ENCODE assay signal across 1 fruit fly cellular context in genomic region chr2L:4887382-4888219, dm6.
A peak's percentile ranks its signal among the peaks of the same experiment; 100 is the strongest.
TF ChIP-seq lines count a peak whose summit lies in the region.

No protein-coding gene starts in this region.

TF ChIP-seq in whole organism, embryonic, 481 proteins besides CTCF, POLR2A, EP300 and RAD21 (continued from another document):
- TF ChIP-seq caup (GFP tag; optimal IDR thresholded peaks at IDR 0.05; lab: Kevin White, UChicago; ENCODE audit: severe bottlenecking) = no peak
- TF ChIP-seq Sox100B (GFP tag; optimal IDR thresholded peaks at IDR 0.05; lab: Kevin White, UChicago) = no peak
- TF ChIP-seq Hsf (GFP tag; optimal IDR thresholded peaks at IDR 0.05; lab: Kevin White, UChicago) = peak; percentile 56
- TF ChIP-seq CG10147 (GFP tag; optimal IDR thresholded peaks at IDR 0.05; lab: Kevin White, UChicago) = peak; percentile 57
- 0 out of 2 replicates have a peak, but pooled peaks have one; percentile 15 for TF ChIP-seq Oaz (GFP tag; IDR thresholded peaks at IDR 0.05; lab: Robert Waterston, UW)
- no peak for TF ChIP-seq pita (GFP tag; optimal IDR thresholded peaks at IDR 0.05; lab: Kevin White, UChicago)
- TF ChIP-seq slou (GFP tag; optimal IDR thresholded peaks at IDR 0.05; lab: Kevin White, UChicago) = peak; percentile 1
- TF ChIP-seq CG10462 (GFP tag; optimal IDR thresholded peaks at IDR 0.05; lab: Kevin White, UChicago) = no peak
- peak; percentile 57 for TF ChIP-seq ttk (GFP tag; IDR thresholded peaks at IDR 0.05; lab: Robert Waterston, UW)
- peak; percentile 81 for TF ChIP-seq slbo (GFP tag; IDR thresholded peaks at IDR 0.05; lab: Robert Waterston, UW)
- TF ChIP-seq pho (GFP tag; optimal IDR thresholded peaks at IDR 0.05; lab: Kevin White, UChicago) = no peak
- no peak for TF ChIP-seq eve (GFP tag; optimal IDR thresholded peaks at IDR 0.05; lab: Kevin White, UChicago)
- no peak for TF ChIP-seq CG18011 (GFP tag; optimal IDR thresholded peaks at IDR 0.05; lab: Kevin White, UChicago)
- TF ChIP-seq Mes4 (GFP tag; optimal IDR thresholded peaks at IDR 0.05; lab: Kevin White, UChicago) = no peak
- peak; percentile 63 for TF ChIP-seq Ssrp (tag; optimal IDR thresholded peaks at IDR 0.05; lab: Kevin White, UChicago)
- TF ChIP-seq gfzf (GFP tag; optimal IDR thresholded peaks at IDR 0.05; lab: Kevin White, UChicago) = no peak
- no peak for TF ChIP-seq CG17912 (GFP tag; optimal IDR thresholded peaks at IDR 0.05; lab: Kevin White, UChicago)
- TF ChIP-seq Asciz (GFP tag; optimal IDR thresholded peaks at IDR 0.05; lab: Kevin White, UChicago) = peak; percentile 12
- peak; percentile 40 for TF ChIP-seq jing (GFP tag; optimal IDR thresholded peaks at IDR 0.05; lab: Kevin White, UChicago)
- TF ChIP-seq pnt (GFP tag; optimal IDR thresholded peaks at IDR 0.05; lab: Kevin White, UChicago) = peak; percentile 39
- TF ChIP-seq CG9817 (tag; optimal IDR thresholded peaks at IDR 0.05; lab: Kevin White, UChicago) = peak; percentile 55
- no peak for TF ChIP-seq Doc3 (GFP tag; IDR thresholded peaks at IDR 0.05; lab: Robert Waterston, UW; ENCODE audit: partially characterized antibody)
- no peak for TF ChIP-seq CG31388 (GFP tag; optimal IDR thresholded peaks at IDR 0.05; lab: Kevin White, UChicago)
- TF ChIP-seq ro (GFP tag; IDR thresholded peaks at IDR 0.05; lab: Robert Waterston, UW) = peak; percentile 56; the same call in 1 of the 2 replicates
- peak; percentile 70 for TF ChIP-seq phol (tag; optimal IDR thresholded peaks at IDR 0.05; lab: Kevin White, UChicago)
- no peak for TF ChIP-seq TFAM (GFP tag; optimal IDR thresholded peaks at IDR 0.05; lab: Kevin White, UChicago)
- TF ChIP-seq ara (GFP tag; IDR thresholded peaks at IDR 0.05; lab: Robert Waterston, UW) = peak; percentile 64
- peak; percentile 30 for TF ChIP-seq CG12071 (GFP tag; optimal IDR thresholded peaks at IDR 0.05; lab: Kevin White, UChicago)
- TF ChIP-seq CG32772 (GFP tag; IDR thresholded peaks at IDR 0.05; lab: Robert Waterston, UW) = peak; percentile 60
- TF ChIP-seq toy (GFP tag; IDR thresholded peaks at IDR 0.05; lab: Robert Waterston, UW) = no peak
- no peak for TF ChIP-seq Myb (GFP tag; optimal IDR thresholded peaks at IDR 0.05; lab: Kevin White, UChicago)
